Worm (Caenorhabditis elegans) whole organism, mixed stage, embryonic: ENCODE measurements around the gene vab-1.

ENCODE experiments used
- M03D4.4 ChIP-seq: sonication (generic microtip); optimal IDR thresholded peaks from 2 replicates; lab custom pipeline; 2017; ENCODE audit warnings: mild to moderate bottlenecking, missing genetic modification characterization, missing compliant biosample characterization
- bed-3 ChIP-seq: fragments of 200-800 bp; sonication (Bioruptor generic); optimal IDR thresholded peaks from 3 replicates; lab custom pipeline; 2018; ENCODE audit warnings: mild to moderate bottlenecking, missing genetic modification characterization, moderate library complexity, missing compliant biosample characterization
- blmp-1 ChIP-seq: fragments of 150-350 bp; optimal IDR thresholded peaks from 2 replicates; lab custom pipeline; 2014; ENCODE audit warnings: missing biosample characterization, missing genetic modification characterization
- ceh-39 ChIP-seq: fragments of 150-350 bp; optimal IDR thresholded peaks from 2 replicates; lab custom pipeline; 2014; ENCODE audit warnings: missing biosample characterization, missing genetic modification characterization
- ceh-43 ChIP-seq: fragments of 200-800 bp; sonication (Bioruptor generic); optimal IDR thresholded peaks from 2 replicates; lab custom pipeline; 2018; ENCODE audit warnings: mild to moderate bottlenecking, missing genetic modification characterization, moderate library complexity, missing compliant biosample characterization
- ceh-83 ChIP-seq: fragments of 200-800 bp; sonication (Bioruptor generic); optimal IDR thresholded peaks from 2 replicates; lab custom pipeline; 2018; ENCODE audit warnings: mild to moderate bottlenecking, missing genetic modification characterization, missing compliant biosample characterization
- ces-1 ChIP-seq: fragments of 150-350 bp; optimal IDR thresholded peaks from 2 replicates; lab custom pipeline; 2014; ENCODE audit warnings: missing biosample characterization, missing genetic modification reagents, missing genetic modification characterization
- cnd-1 ChIP-seq: fragments of 200-800 bp; sonication (Bioruptor generic); optimal IDR thresholded peaks from 2 replicates; lab custom pipeline; 2018; ENCODE audit warnings: mild to moderate bottlenecking, missing genetic modification characterization, missing compliant biosample characterization
- drap-1 ChIP-seq: fragments of 200-800 bp; sonication (Bioruptor generic); optimal IDR thresholded peaks from 3 replicates; lab custom pipeline; 2018; ENCODE audit warnings: mild to moderate bottlenecking, missing genetic modification characterization, missing compliant biosample characterization
- elt-3 ChIP-seq: fragments of 150-350 bp; optimal IDR thresholded peaks from 2 replicates; lab custom pipeline; 2014; ENCODE audit warnings: missing biosample characterization, missing genetic modification characterization
- flh-1 ChIP-seq: fragments of 200-800 bp; sonication (Bioruptor generic); optimal IDR thresholded peaks from 2 replicates; lab custom pipeline; 2018; ENCODE audit warnings: mild to moderate bottlenecking, missing genetic modification characterization, moderate library complexity, missing compliant biosample characterization
- ham-2 ChIP-seq: fragments of 200-800 bp; sonication (Bioruptor generic); optimal IDR thresholded peaks from 2 replicates; lab custom pipeline; 2018; ENCODE audit warnings: mild to moderate bottlenecking, missing genetic modification characterization, missing compliant biosample characterization
- hlh-1 ChIP-seq: fragments of 150-350 bp; optimal IDR thresholded peaks from 2 replicates; lab custom pipeline; 2014; ENCODE audit warnings: missing biosample characterization, missing genetic modification reagents, missing genetic modification characterization
- lin-13 ChIP-seq: fragments of 150-350 bp; optimal IDR thresholded peaks from 2 replicates; lab custom pipeline; 2014; ENCODE audit warnings: missing biosample characterization, missing genetic modification characterization
- lin-32 ChIP-seq: fragments of 200-800 bp; sonication (Bioruptor generic); optimal IDR thresholded peaks from 2 replicates; lab custom pipeline; 2018; ENCODE audit warnings: mild to moderate bottlenecking, missing genetic modification characterization, missing compliant biosample characterization
- lsy-2 ChIP-seq: fragments of 150-350 bp; optimal IDR thresholded peaks from 2 replicates; lab custom pipeline; 2014; ENCODE audit warnings: missing biosample characterization, missing genetic modification characterization
- mab-5 ChIP-seq: fragments of 150-350 bp; optimal IDR thresholded peaks from 2 replicates; lab custom pipeline; 2014; ENCODE audit warnings: missing biosample characterization, missing genetic modification characterization
- mep-1 ChIP-seq: fragments of 150-350 bp; optimal IDR thresholded peaks from 2 replicates; lab custom pipeline; 2017; ENCODE audit warnings: missing biosample characterization, missing genetic modification reagents, missing genetic modification characterization, inconsistent platforms
- mls-2 ChIP-seq: sonication (generic microtip); optimal IDR thresholded peaks from 2 replicates; lab custom pipeline; 2016; ENCODE audit warnings: mild to moderate bottlenecking, missing genetic modification characterization, moderate library complexity, missing compliant biosample characterization
- nhr-12 ChIP-seq: fragments of 150-350 bp; optimal IDR thresholded peaks from 2 replicates; lab custom pipeline; 2014; ENCODE audit warnings: missing biosample characterization, missing genetic modification characterization
- nhr-2 ChIP-seq: fragments of 150-350 bp; optimal IDR thresholded peaks from 2 replicates; lab custom pipeline; 2014; ENCODE audit warnings: missing biosample characterization, missing genetic modification characterization
- nhr-237 ChIP-seq: fragments of 150-350 bp; optimal IDR thresholded peaks from 2 replicates; lab custom pipeline; 2014; ENCODE audit warnings: missing biosample characterization, missing genetic modification characterization
- nhr-28 ChIP-seq: fragments of 150-350 bp; optimal IDR thresholded peaks from 2 replicates; lab custom pipeline; 2014; ENCODE audit warnings: missing biosample characterization, missing genetic modification characterization
- sem-2 ChIP-seq: fragments of 200-800 bp; sonication (Bioruptor generic); optimal IDR thresholded peaks from 2 replicates; lab custom pipeline; 2018; ENCODE audit warnings: mild to moderate bottlenecking, missing genetic modification characterization, missing compliant biosample characterization
- snpc-4 ChIP-seq: fragments of 150-350 bp; optimal IDR thresholded peaks from 2 replicates; lab custom pipeline; 2014; ENCODE audit warnings: missing biosample characterization, missing genetic modification characterization
- sptf-1 ChIP-seq: sonication (generic microtip); optimal IDR thresholded peaks from 2 replicates; lab custom pipeline; 2017; ENCODE audit warnings: mild to moderate bottlenecking, missing genetic modification characterization, moderate library complexity, missing compliant biosample characterization
- unc-120 ChIP-seq: sonication (generic microtip); optimal IDR thresholded peaks from 2 replicates; lab custom pipeline; 2017; ENCODE audit warnings: missing genetic modification characterization, missing compliant biosample characterization; ENCODE audit not compliant: poor library complexity, severe bottlenecking
- unc-39 ChIP-seq: fragments of 150-350 bp; optimal IDR thresholded peaks from 2 replicates; lab custom pipeline; 2014; ENCODE audit warnings: missing biosample characterization, missing genetic modification characterization
- unc-62 ChIP-seq: fragments of 150-350 bp; optimal IDR thresholded peaks from 2 replicates; lab custom pipeline; 2014; ENCODE audit warnings: missing biosample characterization, missing genetic modification reagents, missing genetic modification characterization
- ztf-11 ChIP-seq: fragments of 150-350 bp; optimal IDR thresholded peaks from 2 replicates; lab custom pipeline; 2014; ENCODE audit warnings: missing biosample characterization, missing genetic modification characterization

vab-1 gene

ce11 chrII:4585327-4585726, 13.5 kb downstream of the vab-1 start:
- TF ChIP-seq cnd-1 (tag; lab: Kevin White, UChicago) (peak; percentile 5), sptf-1 (tag; lab: Kevin White, UChicago) (peak; percentile 13), mls-2 (tag; lab: Kevin White, UChicago) (no peak), ztf-11 (tag; lab: Kevin White, UChicago) (peak; percentile 59), sem-2 (peak; percentile 3), nhr-2 (peak; percentile 49), nhr-237 (tag; lab: Kevin White, UChicago) (no peak), ceh-43 (GFP tag; lab: Kevin White, UChicago) (no peak), lin-32 (GFP tag; lab: Kevin White, UChicago) (peak; percentile 97), ces-1 (peak; percentile 48), M03D4.4 (no peak), ham-2 (GFP tag; lab: Kevin White, UChicago) (peak; percentile 38), elt-3 (tag; lab: Kevin White, UChicago) (no peak)

DNA sequence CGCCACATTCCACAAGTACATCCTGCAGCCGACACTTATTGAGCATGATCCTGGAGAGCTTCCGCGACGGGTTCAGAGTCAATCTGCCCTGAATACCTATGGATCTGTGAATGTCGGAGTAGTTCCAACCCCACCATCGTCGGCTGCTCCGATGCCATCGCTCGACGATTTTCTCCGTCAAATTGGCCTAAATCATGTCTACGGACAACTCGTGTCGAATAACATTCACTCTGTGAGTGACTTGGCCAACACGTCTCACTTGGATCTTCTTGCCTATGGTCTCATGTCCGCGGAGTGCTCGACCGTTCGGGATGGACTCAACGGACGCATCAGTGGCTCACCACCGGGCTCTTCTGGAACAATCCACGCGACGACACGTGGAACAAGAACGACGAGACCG, 18.3 kb downstream of the vab-1 start:
- TF ChIP-seq unc-62 (no peak), elt-3 (tag; lab: Kevin White, UChicago) (no peak), lsy-2 (tag; lab: Kevin White, UChicago) (no peak), mls-2 (tag; lab: Kevin White, UChicago) (no peak), ces-1 (no peak), nhr-237 (tag; lab: Kevin White, UChicago) (no peak), mep-1 (tag; lab: Kevin White, UChicago) (no peak), sem-2 (no peak), ham-2 (GFP tag; lab: Kevin White, UChicago) (no peak), ceh-43 (GFP tag; lab: Kevin White, UChicago) (no peak), nhr-28 (tag; lab: Kevin White, UChicago) (no peak)

DNA sequence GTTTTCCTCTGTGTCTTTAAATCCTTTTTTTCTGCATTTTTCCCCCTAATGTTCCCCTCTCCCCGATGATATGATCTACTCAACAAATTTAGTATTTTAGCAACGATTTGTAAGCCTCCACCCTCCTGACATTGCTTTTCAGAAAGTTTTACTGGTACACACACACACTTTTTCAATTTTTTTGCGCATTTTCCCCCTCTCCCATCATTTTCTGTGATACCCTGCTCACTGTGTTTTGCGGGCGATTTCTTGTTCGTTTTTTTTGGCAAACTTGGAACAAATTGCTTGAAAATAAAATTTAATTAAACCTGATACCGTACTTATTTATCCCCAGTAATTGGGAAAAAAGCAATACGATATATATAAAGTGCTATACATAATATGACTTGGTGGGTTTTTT, 18.9 kb downstream of the vab-1 start:
- TF ChIP-seq nhr-2 (no peak), nhr-237 (tag; lab: Kevin White, UChicago) (no peak), lin-13 (no peak), mep-1 (tag; lab: Kevin White, UChicago) (no peak), blmp-1 (tag; lab: Kevin White, UChicago) (no peak), elt-3 (tag; lab: Kevin White, UChicago) (no peak), unc-120 (tag; lab: Kevin White, UChicago) (no peak), sem-2 (no peak), hlh-1 (tag; lab: Kevin White, UChicago) (no peak), ceh-83 (GFP tag; lab: Kevin White, UChicago) (no peak), nhr-12 (no peak), unc-62 (no peak), lin-32 (GFP tag; lab: Kevin White, UChicago) (no peak), lsy-2 (tag; lab: Kevin White, UChicago) (no peak), mab-5 (tag; lab: Kevin White, UChicago) (no peak), unc-39 (no peak)

- TF ChIP-seq nhr-28 (tag; lab: Kevin White, UChicago) (no peak), mab-5 (tag; lab: Kevin White, UChicago) (no peak), ces-1 (no peak), mep-1 (tag; lab: Kevin White, UChicago) (no peak), lin-13 (no peak), lsy-2 (tag; lab: Kevin White, UChicago) (no peak), cnd-1 (tag; lab: Kevin White, UChicago) (no peak), ceh-39 (tag; lab: Kevin White, UChicago) (no peak), hlh-1 (tag; lab: Kevin White, UChicago) (no peak), sptf-1 (tag; lab: Kevin White, UChicago) (no peak), elt-3 (tag; lab: Kevin White, UChicago) (no peak), nhr-237 (tag; lab: Kevin White, UChicago) (no peak)
Observed at ce11 chrII:4597441-4597840, 25.6 kb downstream of the vab-1 start.

DNA sequence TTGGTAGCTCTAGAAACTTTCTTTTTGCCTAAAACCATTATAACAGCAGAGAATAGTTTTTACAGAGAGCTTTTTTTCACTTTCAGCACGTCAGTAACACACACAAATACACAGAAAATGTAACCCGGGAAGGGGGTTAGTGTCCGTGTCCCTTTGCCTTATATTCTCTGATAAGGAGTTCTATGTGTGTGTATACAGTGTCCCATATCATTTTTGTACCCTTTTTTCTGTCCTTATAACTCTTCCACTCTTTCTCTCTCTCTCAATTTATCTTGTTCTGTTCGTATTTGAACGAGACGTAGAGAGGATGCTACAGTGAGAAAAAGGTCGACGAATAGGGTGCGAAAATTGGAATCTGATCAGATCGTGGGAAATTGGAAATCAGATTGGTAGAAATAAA, 27.0 kb downstream of the vab-1 start:
- no peak for TF ChIP-seq bed-3 (GFP tag; lab: Kevin White, UChicago)
- no peak for TF ChIP-seq unc-120 (tag; lab: Kevin White, UChicago)
- TF ChIP-seq ztf-11 (tag; lab: Kevin White, UChicago), result no peak
- no peak for TF ChIP-seq snpc-4
- TF ChIP-seq cnd-1 (tag; lab: Kevin White, UChicago), result no peak
- TF ChIP-seq drap-1 (GFP tag; lab: Kevin White, UChicago), result no peak
- TF ChIP-seq lin-32 (GFP tag; lab: Kevin White, UChicago), result no peak
- no peak for TF ChIP-seq flh-1 (GFP tag; lab: Kevin White, UChicago)
- TF ChIP-seq mab-5 (tag; lab: Kevin White, UChicago), result no peak
- TF ChIP-seq nhr-2, result no peak
- no peak for TF ChIP-seq sem-2
- TF ChIP-seq sptf-1 (tag; lab: Kevin White, UChicago), result no peak
- TF ChIP-seq elt-3 (tag; lab: Kevin White, UChicago), result no peak
- TF ChIP-seq hlh-1 (tag; lab: Kevin White, UChicago), result no peak
- no peak for TF ChIP-seq nhr-12
